Fruit fly (Drosophila melanogaster): ENCODE data around the gene Hexim.
A peak's percentile ranks its signal among the peaks of the same experiment; 100 is the strongest.

The Hexim gene

DNA sequence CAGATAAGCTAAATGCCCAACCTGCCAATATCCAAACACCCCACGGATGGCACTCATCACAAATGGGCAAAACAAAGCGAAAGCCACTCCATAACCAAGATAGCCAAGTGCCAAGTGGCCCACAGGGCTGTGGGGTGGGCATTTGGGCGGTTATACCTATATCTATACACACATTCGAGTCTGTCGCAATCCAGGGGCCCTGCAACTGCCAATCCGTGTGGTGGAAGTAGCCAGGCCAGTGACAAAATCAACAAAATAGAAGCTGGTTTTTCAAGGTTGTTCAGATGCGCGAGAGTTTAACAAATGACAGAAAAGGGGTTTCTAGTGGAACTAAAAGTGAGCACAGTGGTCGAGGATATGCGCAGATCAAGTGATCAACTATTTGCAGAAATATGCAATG is 35.8 kb downstream of the Hexim start:
- TF ChIP-seq OdsH (GFP tag; optimal IDR thresholded peaks at IDR 0.05): no peak
- TF ChIP-seq svp (GFP tag): no peak
- no peak for TF ChIP-seq CG6163 (GFP tag; IDR thresholded peaks at IDR 0.05)
- TF ChIP-seq ss (GFP tag; optimal IDR thresholded peaks at IDR 0.05): no peak
- no peak for TF ChIP-seq achi (GFP tag; optimal IDR thresholded peaks at IDR 0.05)
- TF ChIP-seq CG11902 (GFP tag; optimal IDR thresholded peaks at IDR 0.05): no peak
- TF ChIP-seq CG31627 (GFP tag; optimal IDR thresholded peaks at IDR 0.05): no peak
- no peak for TF ChIP-seq Sox15 (GFP tag; optimal IDR thresholded peaks at IDR 0.05)
- no peak for TF ChIP-seq topi (GFP tag; optimal IDR thresholded peaks at IDR 0.05)

DNA sequence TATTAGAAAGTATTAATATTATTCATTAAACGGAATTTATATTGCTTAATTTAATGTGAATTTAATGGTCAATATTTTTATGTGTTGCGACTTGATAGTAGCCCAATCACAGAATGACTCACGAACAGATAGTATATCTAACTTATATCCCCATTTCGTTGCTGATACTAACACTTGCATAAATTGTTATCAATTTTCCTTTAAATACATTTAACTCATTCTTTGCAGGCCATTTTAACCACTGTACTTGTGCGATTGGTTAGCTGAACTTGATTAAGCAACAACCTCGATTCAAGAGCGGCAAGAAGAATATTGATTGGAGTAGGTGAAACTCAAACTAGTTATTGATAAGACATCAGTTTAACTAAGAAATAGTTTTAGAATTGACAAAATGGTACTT is 36.4 kb downstream of the Hexim start:
- peak; percentile 12 for TF ChIP-seq achi (GFP tag; optimal IDR thresholded peaks at IDR 0.05)
- no peak for TF ChIP-seq Sox102F (GFP tag; optimal IDR thresholded peaks at IDR 0.05)
- TF ChIP-seq CG1621 (tag; optimal IDR thresholded peaks at IDR 0.05): no peak
- TF ChIP-seq pdm3 (GFP tag; optimal IDR thresholded peaks at IDR 0.05): no peak
- no peak for TF ChIP-seq CG8119 (GFP tag; IDR thresholded peaks at IDR 0.05)
- peak; percentile 30 for TF ChIP-seq CG32006 (GFP tag; optimal IDR thresholded peaks at IDR 0.05)
- TF ChIP-seq CG6792 (GFP tag; optimal IDR thresholded peaks at IDR 0.05): no peak
- no peak for TF ChIP-seq acj6 (GFP tag; optimal IDR thresholded peaks at IDR 0.05)
- no peak for TF ChIP-seq CG8632 (GFP tag; optimal IDR thresholded peaks at IDR 0.05)
- TF ChIP-seq CG11762 (GFP tag; optimal IDR thresholded peaks at IDR 0.05; ENCODE audit: insufficient read depth): no peak
- TF ChIP-seq Lpt (GFP tag; optimal IDR thresholded peaks at IDR 0.05): no peak
- TF ChIP-seq Eip75B (GFP tag; optimal IDR thresholded peaks at IDR 0.05): no peak
- no peak for TF ChIP-seq fkh (GFP tag; optimal IDR thresholded peaks at IDR 0.05)
- TF ChIP-seq lz (GFP tag; optimal IDR thresholded peaks at IDR 0.05): no peak
- peak; percentile 50 for TF ChIP-seq Eip78C (GFP tag)
- TF ChIP-seq Hr39 (GFP tag; optimal IDR thresholded peaks at IDR 0.05): no peak
- TF ChIP-seq CG6276 (GFP tag; optimal IDR thresholded peaks at IDR 0.05): no peak
- peak; percentile 10 for TF ChIP-seq Hr4 (GFP tag; optimal IDR thresholded peaks at IDR 0.05)
- no peak for TF ChIP-seq CG6854 (GFP tag; optimal IDR thresholded peaks at IDR 0.05)
- TF ChIP-seq CG6163 (GFP tag; IDR thresholded peaks at IDR 0.05): no peak
- no peak for TF ChIP-seq Ets96B (tag; optimal IDR thresholded peaks at IDR 0.05)
- TF ChIP-seq svp (GFP tag): no peak
- TF ChIP-seq Ets21C (GFP tag; optimal IDR thresholded peaks at IDR 0.05): no peak

DNA sequence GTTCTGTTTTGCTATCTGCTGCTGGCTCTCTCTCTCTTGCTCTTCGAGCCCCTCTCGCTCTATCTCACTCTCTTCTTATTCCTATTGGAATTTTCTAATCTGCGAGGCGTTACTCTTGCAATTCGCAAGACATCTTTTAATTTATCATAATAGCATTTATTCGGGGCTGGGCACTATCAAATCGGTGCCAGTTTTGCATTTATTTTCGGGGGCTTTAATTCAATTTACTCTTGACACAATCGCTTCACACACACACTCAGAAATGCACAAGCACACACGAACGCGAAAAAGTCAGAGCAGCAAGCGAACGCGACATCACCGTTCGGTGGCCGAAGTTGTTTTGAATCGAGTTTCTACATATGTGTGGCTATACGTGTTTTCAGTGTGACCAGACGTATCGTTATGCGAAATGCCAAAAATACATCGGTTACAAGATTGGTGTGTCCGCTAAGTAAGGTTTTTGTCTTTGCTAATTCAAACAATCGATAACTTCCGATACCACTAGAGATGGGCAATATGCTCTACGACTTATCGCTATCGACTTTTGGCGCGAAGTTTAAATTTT is 37.8 kb downstream of the Hexim start, which contains the start of gene Meltrin:
Gene Meltrin, minus strand, starts transcription at position 344 of the 565 bp plus-strand sequence.
- TF ChIP-seq CG3032 (tag; optimal IDR thresholded peaks at IDR 0.05): peak; percentile 36
- TF ChIP-seq salr (GFP tag; optimal IDR thresholded peaks at IDR 0.05): no peak
- peak; percentile 87 for TF ChIP-seq Eip78C (GFP tag)
- peak; percentile 13 for TF ChIP-seq cyc (GFP tag; optimal IDR thresholded peaks at IDR 0.05)
- peak; percentile 57 for TF ChIP-seq esn (GFP tag; optimal IDR thresholded peaks at IDR 0.05)
- peak; percentile 18 for TF ChIP-seq CG6276 (GFP tag; optimal IDR thresholded peaks at IDR 0.05)
- no peak for TF ChIP-seq dac (GFP tag; optimal IDR thresholded peaks at IDR 0.05)
- no peak for TF ChIP-seq CG6792 (GFP tag; optimal IDR thresholded peaks at IDR 0.05)
- TF ChIP-seq Hr38 (GFP tag; optimal IDR thresholded peaks at IDR 0.05): no peak
- TF ChIP-seq ss (GFP tag; optimal IDR thresholded peaks at IDR 0.05): peak; percentile 41 to 67
- peak; percentile 75 for TF ChIP-seq vri (GFP tag; optimal IDR thresholded peaks at IDR 0.05)
- TF ChIP-seq Blimp-1 (GFP tag; optimal IDR thresholded peaks at IDR 0.05): no peak
- TF ChIP-seq topi (GFP tag; optimal IDR thresholded peaks at IDR 0.05): peak; percentile 35
- no peak for TF ChIP-seq CG31627 (GFP tag; optimal IDR thresholded peaks at IDR 0.05)
- TF ChIP-seq Sox15 (GFP tag; optimal IDR thresholded peaks at IDR 0.05): no peak
- peak; percentile 25 for TF ChIP-seq Ets21C (GFP tag; optimal IDR thresholded peaks at IDR 0.05)
- TF ChIP-seq Hr39 (GFP tag; optimal IDR thresholded peaks at IDR 0.05): peak; percentile 18
- no peak for TF ChIP-seq CG8632 (GFP tag; optimal IDR thresholded peaks at IDR 0.05)
- TF ChIP-seq CG6808 (GFP tag; optimal IDR thresholded peaks at IDR 0.05): peak; percentile 42
- TF ChIP-seq Smox (GFP tag; optimal IDR thresholded peaks at IDR 0.05): peak; percentile 23
- TF ChIP-seq Sox14 (GFP tag; optimal IDR thresholded peaks at IDR 0.05): peak; percentile 67
- TF ChIP-seq CG7368 (GFP tag; optimal IDR thresholded peaks at IDR 0.05): peak; percentile 9
- TF ChIP-seq CG3919 (GFP tag; optimal IDR thresholded peaks at IDR 0.05): peak; percentile 62
- TF ChIP-seq Eip75B (GFP tag; optimal IDR thresholded peaks at IDR 0.05): peak; percentile 18
- no peak for TF ChIP-seq CG11294 (GFP tag; IDR thresholded peaks at IDR 0.05)
- no peak for TF ChIP-seq spab (GFP tag; optimal IDR thresholded peaks at IDR 0.05)
- no peak for TF ChIP-seq Gug (GFP tag; IDR thresholded peaks at IDR 0.05)
- TF ChIP-seq Ets96B (tag; optimal IDR thresholded peaks at IDR 0.05): no peak
- TF ChIP-seq svp (GFP tag): peak; percentile 40
- TF ChIP-seq Sox102F (GFP tag; optimal IDR thresholded peaks at IDR 0.05): peak; percentile 58
- TF ChIP-seq Met (GFP tag; optimal IDR thresholded peaks at IDR 0.05): peak; percentile 12
- TF ChIP-seq CG10669 (GFP tag; optimal IDR thresholded peaks at IDR 0.05): no peak
- peak; percentile 34 for TF ChIP-seq CG1621 (tag; optimal IDR thresholded peaks at IDR 0.05)

Measured in whole organism, prepupa.